Fruit fly (Drosophila melanogaster) whole organism, embryonic: ENCODE data around the gene CG31798.

Source experiments
- BEAF-32 ChIP-seq: fragments of 200-800 bp; sonication (Bioruptor generic); optimal IDR thresholded peaks from 3 replicates; lab custom pipeline; 2017; ENCODE audit warnings: missing biosample characterization, missing genetic modification characterization, mild to moderate bottlenecking, moderate library complexity, missing genetic modification reagents
- CG10147 ChIP-seq: fragments of 200-800 bp; sonication (Bioruptor generic); optimal IDR thresholded peaks from 2 replicates; lab custom pipeline; 2019; ENCODE audit warnings: missing biosample characterization, mild to moderate bottlenecking, missing genetic modification characterization, moderate library complexity
- CG10565 ChIP-seq: fragments of 200-800 bp; sonication (Bioruptor generic); optimal IDR thresholded peaks from 3 replicates; lab custom pipeline; 2016; ENCODE audit warnings: missing biosample characterization, mild to moderate bottlenecking, missing genetic modification characterization
- CG11695 ChIP-seq: fragments of 200-800 bp; sonication (Bioruptor generic); IDR thresholded peaks from 3 replicates; pipeline ENCODE4 v1.3.6; 2022; ENCODE audit warnings: missing biosample characterization, missing genetic modification characterization
- CG15073 ChIP-seq: fragments of 200-800 bp; sonication (Bioruptor generic); optimal IDR thresholded peaks from 2 replicates; lab custom pipeline; 2016; ENCODE audit warnings: missing biosample characterization, missing genetic modification characterization
- CG1602 ChIP-seq: fragments of 200-800 bp; sonication (Bioruptor generic); optimal IDR thresholded peaks from 3 replicates; lab custom pipeline; 2016; ENCODE audit warnings: missing biosample characterization, missing genetic modification characterization
- CG17568 ChIP-seq: fragments of 200-800 bp; sonication (Bioruptor generic); optimal IDR thresholded peaks from 2 replicates; lab custom pipeline; 2018; ENCODE audit warnings: missing biosample characterization, mild to moderate bottlenecking, missing genetic modification characterization, moderate library complexity
- CG2129 ChIP-seq: fragments of 200-800 bp; sonication (Bioruptor generic); IDR thresholded peaks from 2 replicates; pipeline ENCODE4 v1.3.6; 2022; ENCODE audit warnings: missing biosample characterization, missing genetic modification characterization; ENCODE audit not compliant: partially characterized antibody
- CG2199 ChIP-seq: fragments of 200-800 bp; sonication (Bioruptor generic); IDR thresholded peaks from 3 replicates; pipeline ENCODE4 v1.3.6; 2022; ENCODE audit warnings: missing biosample characterization, missing genetic modification characterization
- CG2875 ChIP-seq: fragments of 200-800 bp; sonication (Bioruptor generic); optimal IDR thresholded peaks from 2 replicates; lab custom pipeline; 2017; ENCODE audit warnings: missing biosample characterization, mild to moderate bottlenecking, missing genetic modification characterization, missing genetic modification reagents
- CG31224 ChIP-seq: fragments of 200-800 bp; sonication (Bioruptor generic); IDR thresholded peaks from 2 replicates; pipeline ENCODE4 v1.3.6; 2022; ENCODE audit warnings: missing biosample characterization, missing genetic modification characterization
- CG3281 ChIP-seq: fragments of 200-800 bp; sonication (Bioruptor generic); optimal IDR thresholded peaks from 3 replicates; lab custom pipeline; 2017; ENCODE audit warnings: missing biosample characterization, mild to moderate bottlenecking, missing genetic modification characterization
- CG42726 ChIP-seq: fragments of 200-800 bp; sonication (Bioruptor generic); IDR thresholded peaks from 2 replicates; pipeline ENCODE4 v1.3.6; 2022; ENCODE audit warnings: missing biosample characterization, missing genetic modification characterization; ENCODE audit not compliant: partially characterized antibody
- CG4360 ChIP-seq: fragments of 200-800 bp; sonication (Bioruptor generic); IDR thresholded peaks from 2 replicates; pipeline ENCODE4 v1.3.6; 2022; ENCODE audit warnings: missing biosample characterization, missing genetic modification characterization
- CG43689 ChIP-seq: fragments of 200-800 bp; sonication (Bioruptor generic); IDR thresholded peaks from 2 replicates; pipeline ENCODE4 v1.3.6; 2022; ENCODE audit warnings: missing biosample characterization, missing genetic modification characterization
- CG4730 ChIP-seq: fragments of 200-800 bp; sonication (Bioruptor generic); IDR thresholded peaks from 2 replicates; pipeline ENCODE4 v1.3.6; 2022; ENCODE audit warnings: missing biosample characterization, missing genetic modification characterization
- CG4820 ChIP-seq: fragments of 200-800 bp; sonication (Bioruptor generic); optimal IDR thresholded peaks from 3 replicates; lab custom pipeline; 2016; ENCODE audit warnings: missing biosample characterization, missing genetic modification characterization
- CG6813 ChIP-seq: fragments of 200-800 bp; sonication (Bioruptor generic); optimal IDR thresholded peaks from 2 replicates; lab custom pipeline; 2017; ENCODE audit warnings: missing biosample characterization, missing genetic modification characterization, mild to moderate bottlenecking, moderate library complexity, missing genetic modification reagents
- CG7271 ChIP-seq: fragments of 200-800 bp; sonication (Bioruptor generic); optimal IDR thresholded peaks from 2 replicates; lab custom pipeline; 2018; ENCODE audit warnings: missing biosample characterization, mild to moderate bottlenecking, missing genetic modification characterization, moderate library complexity
- CG7786 ChIP-seq: fragments of 200-800 bp; sonication (Bioruptor generic); optimal IDR thresholded peaks from 2 replicates; lab custom pipeline; 2016; ENCODE audit warnings: missing biosample characterization, missing genetic modification characterization
- CG9932 ChIP-seq: fragments of 200-800 bp; sonication (Bioruptor generic); IDR thresholded peaks from 2 replicates; pipeline ENCODE4 v1.3.6; 2022; ENCODE audit warnings: missing biosample characterization, missing genetic modification characterization
- CHES-1-like ChIP-seq: fragments of 200-800 bp; sonication (Bioruptor generic); optimal IDR thresholded peaks from 2 replicates; lab custom pipeline; 2016; ENCODE audit warnings: missing biosample characterization, missing genetic modification characterization
- CTCF ChIP-seq: fragments of 200-800 bp; sonication (Bioruptor generic); optimal IDR thresholded peaks from 2 replicates; lab custom pipeline; 2017; ENCODE audit warnings: missing biosample characterization, mild to moderate bottlenecking, missing genetic modification characterization, moderate library complexity
- CrebB ChIP-seq: fragments of 200-800 bp; sonication (Bioruptor generic); optimal IDR thresholded peaks from 3 replicates; lab custom pipeline; 2018; ENCODE audit warnings: missing biosample characterization, mild to moderate bottlenecking, missing genetic modification characterization
- Dbx ChIP-seq: fragments of 200-800 bp; sonication (Bioruptor generic); IDR thresholded peaks from 3 replicates; pipeline ENCODE4 v1.3.6; 2022; ENCODE audit warnings: missing biosample characterization, missing genetic modification characterization
- Deaf1 ChIP-seq: fragments of 200-800 bp; optimal IDR thresholded peaks from 3 replicates; lab custom pipeline; 2019; ENCODE audit warnings: missing biosample characterization, mild to moderate bottlenecking, missing genetic modification characterization, moderate library complexity
- Dll ChIP-seq: fragments of 200-800 bp; sonication (Bioruptor generic); IDR thresholded peaks from 4 replicates; pipeline ENCODE4 v1.3.6; 2022; ENCODE audit warnings: missing biosample characterization, missing genetic modification characterization; ENCODE audit not compliant: partially characterized antibody
- Fer2 ChIP-seq: fragments of 200-800 bp; sonication (Bioruptor generic); optimal IDR thresholded peaks from 2 replicates; lab custom pipeline; 2018; ENCODE audit warnings: missing biosample characterization, mild to moderate bottlenecking, missing genetic modification characterization, moderate library complexity
- Hand ChIP-seq: fragments of 200-800 bp; sonication (Bioruptor generic); optimal IDR thresholded peaks from 2 replicates; lab custom pipeline; 2017; ENCODE audit warnings: mild to moderate bottlenecking, missing biosample characterization, missing genetic modification reagents, missing genetic modification characterization
- Hmx ChIP-seq: fragments of 200-800 bp; sonication (Bioruptor generic); optimal IDR thresholded peaks from 2 replicates; lab custom pipeline; 2016; ENCODE audit warnings: missing biosample characterization, missing genetic modification characterization
- MESR4 ChIP-seq: fragments of 200-800 bp; sonication (Bioruptor generic); optimal IDR thresholded peaks from 2 replicates; lab custom pipeline; 2018; ENCODE audit warnings: missing biosample characterization, mild to moderate bottlenecking, missing genetic modification characterization, moderate library complexity
- Med ChIP-seq: fragments of 200-800 bp; sonication (Bioruptor generic); peaks from one replicate; lab custom pipeline; 2016; ENCODE audit warnings: missing biosample characterization, missing genetic modification characterization, mild to moderate bottlenecking, inconsistent platforms, moderate library complexity
- Nf-YB ChIP-seq: fragments of 200-800 bp; sonication (Bioruptor generic); optimal IDR thresholded peaks from 3 replicates; lab custom pipeline; 2019; ENCODE audit warnings: missing biosample characterization, mild to moderate bottlenecking, missing genetic modification characterization, moderate library complexity
- Oli ChIP-seq: fragments of 200-800 bp; sonication (Bioruptor generic); optimal IDR thresholded peaks from 2 replicates; lab custom pipeline; 2018; ENCODE audit warnings: missing biosample characterization, mild to moderate bottlenecking, missing genetic modification characterization, moderate library complexity
- Pdp1 ChIP-seq, 2 experiments: fragments of 200-800 bp; sonication (Bioruptor generic); optimal IDR thresholded peaks; 3 replicates each; lab custom pipeline; 2016; ENCODE audit warnings: missing biosample characterization in 2 of 2, missing genetic modification characterization in 2 of 2, mild to moderate bottlenecking in 1 of 2, moderate library complexity in 1 of 2
- Ptx1 ChIP-seq: fragments of 200-800 bp; sonication (Bioruptor generic); IDR thresholded peaks from 2 replicates; pipeline ENCODE4 v1.3.6; 2022; ENCODE audit warnings: missing biosample characterization, missing genetic modification characterization
- Rfx ChIP-seq: fragments of 200-800 bp; sonication (Bioruptor generic); IDR thresholded peaks from 2 replicates; pipeline ENCODE4 v1.3.6; 2022; ENCODE audit warnings: missing biosample characterization, missing genetic modification characterization
- Sry-δ ChIP-seq: fragments of 200-800 bp; sonication (Bioruptor generic); optimal IDR thresholded peaks from 2 replicates; lab custom pipeline; 2016; ENCODE audit warnings: missing biosample characterization, missing genetic modification characterization
- Trl ChIP-seq, 3 experiments: fragments of >200 bp in 2 of 3; fragments of 200-800 bp in 1 of 3; sonication (Bioruptor generic) in 1 of 3; optimal IDR thresholded peaks; 2 replicates in 1 of 3; 3 replicates in 2 of 3; lab custom pipeline; 2016 to 2017; ENCODE audit warnings: missing biosample characterization in 1 of 3, missing genetic modification characterization in 1 of 3
- az2 ChIP-seq: fragments of 200-800 bp; sonication (Bioruptor generic); optimal IDR thresholded peaks from 3 replicates; lab custom pipeline; 2016; ENCODE audit warnings: missing biosample characterization, missing genetic modification characterization
- ewg ChIP-seq: fragments of 200-800 bp; sonication (Bioruptor generic); optimal IDR thresholded peaks from 3 replicates; lab custom pipeline; 2017; ENCODE audit warnings: mild to moderate bottlenecking, missing biosample characterization, missing genetic modification reagents, missing genetic modification characterization
- fd3F ChIP-seq: fragments of 200-800 bp; sonication (Bioruptor generic); optimal IDR thresholded peaks from 2 replicates; lab custom pipeline; 2018; ENCODE audit warnings: missing biosample characterization, mild to moderate bottlenecking, missing genetic modification characterization, moderate library complexity
- gem ChIP-seq: fragments of 200-800 bp; sonication (Bioruptor generic); optimal IDR thresholded peaks from 2 replicates; lab custom pipeline; 2019; ENCODE audit warnings: missing biosample characterization, mild to moderate bottlenecking, missing genetic modification characterization, moderate library complexity
- run ChIP-seq: fragments of 200-800 bp; sonication (Bioruptor generic); optimal IDR thresholded peaks from 3 replicates; lab custom pipeline; 2018; ENCODE audit warnings: missing biosample characterization, mild to moderate bottlenecking, missing genetic modification characterization
- sens ChIP-seq: fragments of 200-800 bp; sonication (Bioruptor generic); peaks from one replicate; lab custom pipeline; 2016; ENCODE audit warnings: missing biosample characterization, missing genetic modification characterization
- sr ChIP-seq: fragments of 200-800 bp; sonication (Bioruptor generic); IDR thresholded peaks from 3 replicates; pipeline ENCODE4 v1.3.6; 2022; ENCODE audit warnings: missing biosample characterization, missing genetic modification characterization
- stwl ChIP-seq: fragments of 200-800 bp; sonication (Bioruptor generic); optimal IDR thresholded peaks from 3 replicates; lab custom pipeline; 2018; ENCODE audit warnings: missing biosample characterization, mild to moderate bottlenecking, missing genetic modification characterization, moderate library complexity
- z ChIP-seq: fragments of 200-800 bp; sonication (Bioruptor generic); IDR thresholded peaks from 3 replicates; pipeline ENCODE4 v1.3.6; 2022; ENCODE audit warnings: missing biosample characterization, missing genetic modification characterization
- zfh2 ChIP-seq: fragments of 200-800 bp; sonication (Bioruptor generic); optimal IDR thresholded peaks from 2 replicates; lab custom pipeline; 2016; ENCODE audit warnings: missing biosample characterization, missing genetic modification characterization

The CG31798 gene

DNA sequence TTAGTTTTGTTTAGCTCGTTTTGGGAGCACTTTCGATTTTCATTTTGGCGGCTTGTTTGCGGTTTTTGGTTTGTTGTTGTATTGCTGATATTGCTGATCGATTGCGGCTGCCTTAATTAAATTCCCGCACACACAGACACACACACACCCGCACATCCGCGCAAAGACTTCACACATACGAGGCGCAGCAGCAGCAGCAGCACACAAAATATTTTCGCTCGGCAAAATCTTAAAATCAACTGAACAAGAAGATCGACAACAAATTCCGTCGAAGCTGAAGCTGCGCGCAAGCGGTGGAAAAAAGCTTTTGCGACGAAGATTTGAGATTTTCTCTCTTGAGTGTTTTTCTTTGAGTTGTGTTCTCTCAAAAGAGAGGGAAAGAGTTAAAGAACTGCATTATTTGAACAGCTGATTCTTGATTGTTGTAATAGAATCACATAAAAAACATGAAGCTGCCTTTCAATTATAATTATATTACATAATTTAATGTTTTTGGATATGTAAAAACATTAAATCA lies 20.3 kb downstream of the CG31798 start (continued):
- TF ChIP-seq Trl (optimal IDR thresholded peaks at IDR 0.05; lab: Kevin White, UChicago) = peak; percentile 19 to 34
- TF ChIP-seq Trl (GFP tag; optimal IDR thresholded peaks at IDR 0.05; lab: Kevin White, UChicago) = no peak
- TF ChIP-seq CG42726 = no peak
- TF ChIP-seq Ptx1 (GFP tag; lab: Robert Waterston, UW) = no peak
- TF ChIP-seq CG7786 = no peak
- no peak for TF ChIP-seq CG43689 (GFP tag; lab: Robert Waterston, UW)
- no peak for TF ChIP-seq CG10565 (GFP tag; lab: Kevin White, UChicago)
- no peak for TF ChIP-seq CrebB
- peak; percentile 3 for TF ChIP-seq CG17568
- no peak for TF ChIP-seq BEAF-32
- TF ChIP-seq CHES-1-like (GFP tag; lab: Kevin White, UChicago) = no peak
- TF ChIP-seq Hmx (GFP tag; lab: Kevin White, UChicago) = no peak
- TF ChIP-seq Dbx (GFP tag; lab: Robert Waterston, UW) = no peak
- TF ChIP-seq Deaf1 = peak; percentile 9
- TF ChIP-seq az2 (GFP tag; lab: Kevin White, UChicago) = no peak
- TF ChIP-seq CG2129 (GFP tag; lab: Robert Waterston, UW) = no peak
- no peak for TF ChIP-seq Rfx (GFP tag; lab: Robert Waterston, UW)
- TF ChIP-seq CG15073 = no peak

DNA sequence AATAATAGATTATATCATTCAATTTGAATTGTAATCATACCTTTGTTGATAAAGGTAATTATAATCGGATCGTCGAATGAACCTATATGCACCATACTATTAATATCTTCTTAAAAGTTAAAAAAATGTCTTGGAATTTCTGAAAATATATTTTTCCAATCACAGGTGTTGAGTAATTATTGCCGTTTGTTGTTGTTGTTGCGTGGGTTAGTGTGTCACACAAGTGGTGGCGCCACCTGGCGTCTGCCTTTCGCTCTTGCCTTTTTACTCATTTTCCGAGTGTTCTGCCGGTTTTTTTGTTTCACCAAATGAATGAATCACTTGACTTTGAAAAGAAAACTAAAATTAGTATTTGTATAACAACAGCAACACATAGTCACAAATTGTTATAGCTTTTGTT lies 21.2 kb downstream of the CG31798 start:
- TF ChIP-seq sr (peak; percentile 62; the same call in 2 of the 3 replicates), CTCF (GFP tag; lab: Kevin White, UChicago) (peak; percentile 91), Sry-δ (no peak), CG2199 (GFP tag; lab: Robert Waterston, UW) (0 out of 3 replicates have a peak, but pooled peaks have one; percentile 18), sens (GFP tag; lab: Kevin White, UChicago) (peak; percentile 53), CG4820 (GFP tag; lab: Kevin White, UChicago) (no peak), CG4360 (peak; percentile 89), z (GFP tag; lab: Robert Waterston, UW) (peak; percentile 94), CG4730 (GFP tag; lab: Robert Waterston, UW) (no peak), Pdp1 (GFP tag; optimal IDR thresholded peaks at IDR 0.05; lab: Kevin White, UChicago) (peak in 1 of 2 experiments; percentile 53), stwl (tag; lab: Kevin White, UChicago) (peak; percentile 19), Med (GFP tag; lab: Kevin White, UChicago) (peak; percentile 44)

DNA sequence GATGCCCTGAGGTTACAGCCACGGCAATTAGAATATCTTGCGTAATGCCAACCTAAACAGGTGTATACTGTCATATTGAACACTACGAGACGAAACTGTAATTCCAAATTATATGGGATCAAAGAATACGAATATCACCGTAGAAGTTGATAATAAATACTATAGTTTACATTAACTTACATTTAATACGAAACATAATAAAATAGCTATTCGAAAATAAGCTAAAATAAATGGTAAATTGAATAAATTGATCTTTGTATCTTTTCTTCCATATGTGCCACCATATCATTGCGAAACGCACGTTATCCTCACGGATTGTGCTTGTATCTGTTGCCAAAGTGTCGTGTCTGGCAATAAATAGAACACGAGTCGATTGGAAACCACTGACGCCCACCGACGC lies 21.9 kb downstream of the CG31798 start:
- TF ChIP-seq zfh2 (GFP tag; lab: Kevin White, UChicago) (peak; percentile 16), CG3281 (GFP tag; lab: Kevin White, UChicago) (peak; percentile 41), Dll (no peak), CG1602 (no peak), Trl (optimal IDR thresholded peaks at IDR 0.05; lab: Kevin White, UChicago) (no peak), Trl (GFP tag; optimal IDR thresholded peaks at IDR 0.05; lab: Kevin White, UChicago) (no peak), Hand (GFP tag; lab: Kevin White, UChicago) (no peak), CG9932 (GFP tag; lab: Robert Waterston, UW) (peak; percentile 45), Fer2 (tag; lab: Kevin White, UChicago) (no peak), fd3F (peak; percentile 46), ewg (GFP tag; lab: Kevin White, UChicago) (no peak), Oli (tag; lab: Kevin White, UChicago) (no peak), CG11695 (GFP tag; lab: Robert Waterston, UW) (peak; percentile 77), MESR4 (GFP tag; lab: Kevin White, UChicago) (no peak), Deaf1 (peak; percentile 3), CG31224 (GFP tag; lab: Robert Waterston, UW) (no peak), run (no peak), CG6813 (GFP tag; lab: Kevin White, UChicago) (no peak), CG7271 (tag; lab: Kevin White, UChicago) (no peak), gem (peak; percentile 24), CG2875 (no peak), Nf-YB (no peak), CG10147 (peak; percentile 15)
